Fruit fly (Drosophila melanogaster): ENCODE data around the gene CG32638.

CG32638 gene

DNA sequence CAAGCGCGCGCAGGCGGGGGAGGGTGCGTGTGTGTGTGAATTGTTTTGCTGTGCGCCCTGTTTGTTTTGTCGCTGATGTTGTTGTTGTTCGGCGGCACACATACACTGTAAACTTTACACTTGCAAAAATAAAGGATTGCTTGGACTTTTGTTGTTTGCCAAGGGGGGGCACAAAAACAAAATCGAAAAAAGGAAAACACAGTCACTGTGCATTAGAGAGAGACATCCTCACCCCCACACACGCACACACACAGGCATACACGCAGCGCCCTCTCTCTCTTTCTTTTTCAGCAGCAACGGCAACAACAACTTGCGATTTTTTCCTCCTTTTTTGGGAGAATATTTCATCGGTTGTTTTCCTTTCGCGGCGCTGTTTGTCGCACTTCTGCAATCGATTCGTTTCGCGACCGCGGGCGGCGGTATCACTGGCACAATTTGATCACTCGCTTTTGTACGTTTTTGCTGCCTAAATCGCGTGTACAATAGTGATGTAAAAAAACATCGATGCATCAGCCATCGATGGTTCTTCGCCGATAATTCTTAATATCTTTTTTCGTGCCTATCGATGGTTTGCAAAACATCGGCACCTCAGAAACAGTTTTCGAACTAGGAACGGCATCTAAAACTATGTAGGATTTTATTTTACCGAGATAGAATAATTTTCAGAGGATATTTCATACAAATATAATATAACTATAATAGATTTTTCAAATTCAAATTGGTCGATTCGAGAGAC is 38.5 kb downstream of the CG32638 start, which contains the start of gene hep:
TSS of gene hep (minus strand) at position 515 of the 736 bp plus-strand sequence.
- peak; percentile 29 for TF ChIP-seq noc (tag; optimal IDR thresholded peaks at IDR 0.05)

DNA sequence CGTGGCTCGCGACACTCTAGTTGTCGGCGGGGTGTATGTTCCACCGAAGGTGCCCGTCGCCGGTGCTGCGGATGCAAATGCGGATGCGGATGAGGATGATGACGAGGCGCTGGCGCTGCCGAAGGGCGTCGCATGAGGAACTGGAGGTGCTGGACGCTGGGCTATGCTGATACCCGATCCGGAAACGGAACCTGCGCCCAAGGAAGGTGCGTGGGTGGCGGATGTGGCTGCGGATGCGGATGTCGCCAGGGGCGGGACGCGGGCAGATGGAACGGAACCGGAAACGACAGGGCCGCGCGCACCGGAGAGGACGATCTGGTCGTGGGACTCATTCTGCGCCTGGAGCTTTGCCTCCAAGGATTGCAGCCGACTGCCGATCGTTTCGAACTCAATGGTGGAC is 39.2 kb downstream of the CG32638 start:
- no peak for TF ChIP-seq noc (tag; optimal IDR thresholded peaks at IDR 0.05)

- TF ChIP-seq noc (tag; optimal IDR thresholded peaks at IDR 0.05) = no peak
These were observed 40.4 kb downstream of the CG32638 start for dm6 chrX:13088025-13088805.

- TF ChIP-seq noc (tag; optimal IDR thresholded peaks at IDR 0.05) = peak; percentile 64
These were observed 41.2 kb downstream of the CG32638 start for dm6 chrX:13087333-13087828.
